Fruit fly (Drosophila melanogaster): Measurements from ENCODE around the gene CG33630.

Gene CG33630

DNA sequence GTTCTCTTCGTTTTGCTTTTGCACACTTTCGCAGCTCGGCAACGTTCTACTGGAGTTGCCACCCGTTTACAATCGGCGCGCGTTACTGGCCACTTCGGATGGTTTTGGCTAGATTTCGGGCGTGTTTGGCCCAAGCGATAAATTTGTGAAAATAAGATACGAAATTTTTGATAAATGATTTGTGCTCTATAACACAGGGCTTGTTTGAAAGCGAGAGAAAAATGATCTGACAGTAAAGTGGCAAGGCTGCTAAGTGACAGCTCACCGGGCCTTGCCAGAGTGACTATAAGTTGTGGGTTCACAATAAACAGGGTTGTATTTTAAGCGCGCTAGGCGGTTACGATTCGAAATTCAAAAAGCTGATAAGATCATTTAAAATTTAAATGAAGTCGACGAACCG, 47.5 kb downstream of the CG33630 start, which contains the start of gene Fmr1 (continued):
- TF ChIP-seq CG4360 (GFP tag; IDR thresholded peaks at IDR 0.05) (no peak), CG10462 (GFP tag; optimal IDR thresholded peaks at IDR 0.05) (peak; percentile 1), CG6689 (GFP tag; IDR thresholded peaks at IDR 0.05) (peak; percentile 50; the same call in 1 of the 2 replicates), Chrac-16 (GFP tag; optimal IDR thresholded peaks at IDR 0.05) (peak; percentile 18), CG7963 (GFP tag; IDR thresholded peaks at IDR 0.05; ENCODE audit: partially characterized antibody) (no peak), CG15514 (GFP tag; optimal IDR thresholded peaks at IDR 0.05) (peak; percentile 85), hth (optimal IDR thresholded peaks at IDR 0.05) (no peak), tup (GFP tag; optimal IDR thresholded peaks at IDR 0.05) (no peak), sug (tag; optimal IDR thresholded peaks at IDR 0.05) (peak; percentile 66), Hmr (GFP tag; optimal IDR thresholded peaks at IDR 0.05) (no peak), Abd-B (GFP tag; optimal IDR thresholded peaks at IDR 0.05) (no peak), MBD-R2 (GFP tag; IDR thresholded peaks at IDR 0.05) (peak; percentile 33; the same call in 1 of the 2 replicates), ttk (GFP tag; IDR thresholded peaks at IDR 0.05) (no peak), CG3726 (GFP tag; IDR thresholded peaks at IDR 0.05) (no peak), H15 (GFP tag; IDR thresholded peaks at IDR 0.05) (no peak), danr (GFP tag; IDR thresholded peaks at IDR 0.05) (no peak), bab2 (GFP tag; optimal IDR thresholded peaks at IDR 0.05) (peak; percentile 54), tio (GFP tag; optimal IDR thresholded peaks at IDR 0.05) (peak; percentile 22), eve (GFP tag; optimal IDR thresholded peaks at IDR 0.05) (no peak), HLH4C (GFP tag; IDR thresholded peaks at IDR 0.05; ENCODE audit: partially characterized antibody) (no peak), CG10654 (GFP tag; optimal IDR thresholded peaks at IDR 0.05) (peak; percentile 32), row (GFP tag; IDR thresholded peaks at IDR 0.05) (peak; percentile 70), abd-A (tag; optimal IDR thresholded peaks at IDR 0.05) (no peak), CG6175 (GFP tag; IDR thresholded peaks at IDR 0.05) (no peak), Xrp1 (GFP tag; IDR thresholded peaks at IDR 0.05) (0 out of 2 replicates have a peak, but pooled peaks have one; percentile 31), kni (GFP tag; optimal IDR thresholded peaks at IDR 0.05) (peak; percentile 22), wek (GFP tag; optimal IDR thresholded peaks at IDR 0.05) (no peak), CG10321 (GFP tag; IDR thresholded peaks at IDR 0.05) (no peak), knrl (GFP tag; IDR thresholded peaks at IDR 0.05; ENCODE audit: partially characterized antibody) (peak; percentile 49; the same call in 1 of the 3 replicates), CG15011 (GFP tag; optimal IDR thresholded peaks at IDR 0.05) (no peak), pfk (GFP tag; optimal IDR thresholded peaks at IDR 0.05) (no peak), ro (GFP tag; IDR thresholded peaks at IDR 0.05) (no peak), CG2120 (GFP tag; optimal IDR thresholded peaks at IDR 0.05) (peak; percentile 72), CG6272 (GFP tag; IDR thresholded peaks at IDR 0.05) (peak; percentile 40; the same call in 1 of the 2 replicates), Nf-YB (GFP tag; optimal IDR thresholded peaks at IDR 0.05) (no peak), vfl (GFP tag; optimal IDR thresholded peaks at IDR 0.05) (peak; percentile 44), Dek (tag; optimal IDR thresholded peaks at IDR 0.05) (no peak), CG9817 (tag; optimal IDR thresholded peaks at IDR 0.05) (peak; percentile 71), zen2 (GFP tag; IDR thresholded peaks at IDR 0.05; ENCODE audit: partially characterized antibody) (no peak), Six4 (GFP tag; optimal IDR thresholded peaks at IDR 0.05) (peak; percentile 42), CG6654 (GFP tag; optimal IDR thresholded peaks at IDR 0.05) (no peak), CG18599 (GFP tag; optimal IDR thresholded peaks at IDR 0.05) (no peak), CG8944 (GFP tag; optimal IDR thresholded peaks at IDR 0.05) (peak; percentile 64), chn (GFP tag; optimal IDR thresholded peaks at IDR 0.05) (peak; percentile 53), seq (GFP tag; IDR thresholded peaks at IDR 0.05) (no peak), D19A (tag; optimal IDR thresholded peaks at IDR 0.05) (no peak), kah (GFP tag; optimal IDR thresholded peaks at IDR 0.05) (no peak), HHEX (GFP tag; optimal IDR thresholded peaks at IDR 0.05) (no peak), lilli (GFP tag; optimal IDR thresholded peaks at IDR 0.05) (peak; percentile 71), fu2 (GFP tag; optimal IDR thresholded peaks at IDR 0.05) (peak; percentile 46), CG14050 (GFP tag; IDR thresholded peaks at IDR 0.05) (no peak; the same call in 2 of the 3 replicates)

Data from whole organism, embryonic.